Worm (Caenorhabditis elegans): ENCODE data around the gene hmg-12.

Gene hmg-12

ce11 chrII:11960596-11961217 lies 44.4 kb downstream of the hmg-12 start (continued):
- TF ChIP-seq egl-18 (GFP tag; IDR thresholded peaks at IDR 0.05) (peak; percentile 92), C06A6.2 (GFP tag; conservative IDR thresholded peaks at IDR 0.05) (peak; percentile 83), ekl-4 (GFP tag; IDR thresholded peaks at IDR 0.05) (peak; percentile 96), cebp-1 (GFP tag; IDR thresholded peaks at IDR 0.05) (peak; percentile 88), cebp-1 (tag; optimal IDR thresholded peaks at IDR 0.05) (peak; percentile 95), let-607 (tag; optimal IDR thresholded peaks at IDR 0.05) (peak; percentile 71 to 81), fkh-3 (tag; optimal IDR thresholded peaks at IDR 0.05) (peak; percentile 99), F23B12.7 (tag; optimal IDR thresholded peaks at IDR 0.05; ENCODE audit: insufficient read depth) (peak; percentile 82), hlh-26 (GFP tag; conservative IDR thresholded peaks at IDR 0.05) (peak; percentile 81; the same call in 1 of the 2 replicates), nfyb-1 (GFP tag; IDR thresholded peaks at IDR 0.05) (peak; percentile 97), F55B11.4 (tag; optimal IDR thresholded peaks at IDR 0.05; ENCODE audit: borderline replicate concordance, insufficient read depth) (peak; percentile 52), ztf-26 (tag; optimal IDR thresholded peaks at IDR 0.05) (peak; percentile 95), aptf-2 (GFP tag; conservative IDR thresholded peaks at IDR 0.05) (peak; percentile 68; the same call in 1 of the 2 replicates), hmg-1.2 (GFP tag; IDR thresholded peaks at IDR 0.05) (peak; percentile 92), nfya-1 (tag; optimal IDR thresholded peaks at IDR 0.05; ENCODE audit: borderline replicate concordance, insufficient read depth) (no peak), Y67H2A.10 (GFP tag; conservative IDR thresholded peaks at IDR 0.05) (peak; percentile 91), hlh-12 (tag; optimal IDR thresholded peaks at IDR 0.05) (peak; percentile 91), dox-1 (GFP tag; IDR thresholded peaks at IDR 0.05) (peak; percentile 98), ccch-3 (GFP tag; optimal IDR thresholded peaks at IDR 0.05) (peak; percentile 80), nhr-27 (tag; optimal IDR thresholded peaks at IDR 0.05) (peak; percentile 99), ama-1 (optimal IDR thresholded peaks at IDR 0.05) (no peak), ama-1 (GFP tag; optimal IDR thresholded peaks at IDR 0.05) (peak; percentile 90 to 96), cebp-2 (GFP tag; IDR thresholded peaks at IDR 0.05) (peak; percentile 100), K11D2.4 (GFP tag; IDR thresholded peaks at IDR 0.05) (peak; percentile 87), lir-1 (GFP tag; conservative IDR thresholded peaks at IDR 0.05) (peak; percentile 85), hrde-1 (tag; optimal IDR thresholded peaks at IDR 0.05; ENCODE audit: borderline replicate concordance) (peak; percentile 97), Y53G8AR.9 (GFP tag; conservative IDR thresholded peaks at IDR 0.05) (peak; percentile 88), T26A5.8 (tag; optimal IDR thresholded peaks at IDR 0.05) (peak; percentile 99), nfya-2 (GFP tag; IDR thresholded peaks at IDR 0.05) (0 out of 2 replicates have a peak, but pooled peaks have one; percentile 79), akir-1 (GFP tag; optimal IDR thresholded peaks at IDR 0.05) (peak; percentile 75), lin-26 (GFP tag; IDR thresholded peaks at IDR 0.05) (peak; percentile 100), Y79H2A.3 (GFP tag; conservative IDR thresholded peaks at IDR 0.05) (peak; percentile 94)

ce11 chrII:11962083-11962482 lies 45.8 kb downstream of the hmg-12 start, which contains the start of the genes W03C9.1 and W03C9.2:
Gene W03C9.1, minus strand, starts transcription at chrII:11962128.
Gene W03C9.2, plus strand, starts transcription at chrII:11962368.
- TF ChIP-seq attf-3 (GFP tag; conservative IDR thresholded peaks at IDR 0.05) (peak; percentile 81), lin-54 (GFP tag; optimal IDR thresholded peaks at IDR 0.05) (no peak)

DNA sequence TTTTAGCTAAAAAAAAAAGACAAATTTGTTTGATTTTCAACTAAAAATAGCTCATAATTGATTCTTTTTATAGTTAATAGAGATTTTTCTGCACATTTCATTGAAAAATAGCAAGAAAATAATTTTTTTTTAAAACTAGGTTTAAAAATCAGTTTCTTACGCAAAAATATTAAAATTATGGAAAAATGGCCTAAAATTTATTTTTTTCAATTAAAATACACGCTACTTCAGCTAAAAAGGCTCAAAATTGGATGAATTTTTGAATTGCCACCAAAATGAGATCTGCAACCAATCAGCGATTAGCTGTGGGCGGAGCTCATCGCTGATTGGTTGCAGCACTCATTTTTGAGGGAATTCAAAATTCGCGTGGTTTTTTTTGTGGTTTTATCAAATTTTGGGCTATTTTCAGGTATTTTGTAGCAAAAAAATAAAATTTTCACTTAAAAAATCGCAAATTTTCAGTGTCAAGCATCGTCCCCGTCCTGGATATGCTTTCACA lies 46.9 kb downstream of the hmg-12 start:
- TF ChIP-seq attf-5 (GFP tag; optimal IDR thresholded peaks at IDR 0.05), result no peak
- peak; percentile 94 for TF ChIP-seq nfyb-1 (GFP tag; IDR thresholded peaks at IDR 0.05)
- TF ChIP-seq ama-1 (optimal IDR thresholded peaks at IDR 0.05), result no peak
- no peak for TF ChIP-seq ama-1 (GFP tag; optimal IDR thresholded peaks at IDR 0.05)
- TF ChIP-seq dox-1 (GFP tag; IDR thresholded peaks at IDR 0.05), result no peak
- TF ChIP-seq nfya-2 (GFP tag; IDR thresholded peaks at IDR 0.05), result 0 out of 2 replicates have a peak, but pooled peaks have one; percentile 41
- no peak for TF ChIP-seq gei-17 (GFP tag; optimal IDR thresholded peaks at IDR 0.05)

Data from whole organism, young adult.